Worm (Caenorhabditis elegans): ENCODE data around the gene T19D7.7.

- no peak for TF ChIP-seq snpc-4 (tag; optimal IDR thresholded peaks at IDR 0.05)
- TF ChIP-seq zag-1 (tag; optimal IDR thresholded peaks at IDR 0.05), result no peak
- TF ChIP-seq unc-62 (GFP tag; optimal IDR thresholded peaks at IDR 0.05), result no peak
Observed at ce11 chrX:629134-629533, 51.7 kb downstream of the T19D7.7 start, which contains the start of gene M6.4.

All from whole organism, L2 larva.